Fruit fly (Drosophila melanogaster): ENCODE data around the gene CG12589.

DNA sequence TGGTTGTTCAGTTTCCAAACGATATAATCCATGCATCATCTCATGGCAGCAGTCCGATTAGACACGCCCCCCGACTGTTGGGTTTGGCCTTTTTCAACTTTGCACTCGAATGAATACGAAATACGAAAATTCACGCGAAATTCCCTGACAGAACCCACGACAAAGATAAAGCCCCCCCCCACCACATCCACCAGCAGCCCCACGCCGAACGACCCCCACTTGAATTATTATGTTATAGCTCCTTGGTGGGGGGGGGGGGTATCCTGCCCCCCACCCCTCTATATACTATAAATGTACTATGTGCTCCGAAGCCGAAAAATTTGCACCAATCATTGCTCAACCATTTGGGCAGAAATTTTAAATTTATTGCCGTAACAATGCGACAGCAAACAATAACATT is 23.4 kb upstream of the CG12589 start:
- TF ChIP-seq rn (GFP tag; IDR thresholded peaks at IDR 0.05) (no peak), CG4496 (GFP tag; IDR thresholded peaks at IDR 0.05) (no peak)

Measured in whole organism, pupa.